Worm (Caenorhabditis elegans) whole organism, L2 larva: ENCODE measurements around the gene nlp-14.

Experiments used
- F13H6.1 ChIP-seq: sonication (generic microtip); optimal IDR thresholded peaks from 2 replicates; lab custom pipeline; 2016; ENCODE audit warnings: missing genetic modification characterization, missing compliant biosample characterization
- R02D3.7 ChIP-seq: fragments of 150-350 bp; optimal IDR thresholded peaks from 2 replicates; lab custom pipeline; 2014; ENCODE audit warnings: missing biosample characterization, missing genetic modification characterization
- blmp-1 ChIP-seq: sonication (generic microtip); optimal IDR thresholded peaks from 2 replicates; lab custom pipeline; 2017; ENCODE audit warnings: missing genetic modification characterization, mild to moderate bottlenecking, missing compliant biosample characterization, antibody characterized with exemption, moderate library complexity; ENCODE audit not compliant: insufficient read depth
- ceh-82 ChIP-seq: fragments of 150-350 bp; optimal IDR thresholded peaks from 2 replicates; lab custom pipeline; 2014; ENCODE audit warnings: missing biosample characterization, missing genetic modification characterization
- dmd-4 ChIP-seq: sonication (generic microtip); optimal IDR thresholded peaks from 2 replicates; lab custom pipeline; 2017; ENCODE audit warnings: missing biosample characterization, missing genetic modification characterization
- egl-27 ChIP-seq: sonication (generic microtip); optimal IDR thresholded peaks from 3 replicates; lab custom pipeline; 2017; ENCODE audit warnings: missing biosample characterization, missing genetic modification reagents, missing genetic modification characterization
- lin-39 ChIP-seq: fragments of 150-350 bp; optimal IDR thresholded peaks from 2 replicates; lab custom pipeline; 2014; ENCODE audit warnings: missing biosample characterization, missing genetic modification reagents, missing genetic modification characterization
- mdl-1 ChIP-seq, 2 experiments: fragments of 150-350 bp in 1 of 2; sonication (generic microtip) in 1 of 2; optimal IDR thresholded peaks; 2 replicates each; lab custom pipeline; 2017; ENCODE audit warnings: missing biosample characterization in 2 of 2, missing genetic modification characterization in 2 of 2
- nhr-25 ChIP-seq: fragments of 150-350 bp; sonication (generic microtip); optimal IDR thresholded peaks from 3 replicates; lab custom pipeline; 2014; ENCODE audit warnings: missing biosample characterization, missing genetic modification characterization
- nhr-77 ChIP-seq: fragments of 150-350 bp; optimal IDR thresholded peaks from 2 replicates; lab custom pipeline; 2014; ENCODE audit warnings: missing biosample characterization, missing genetic modification characterization
- ztf-11 ChIP-seq: sonication (generic microtip); optimal IDR thresholded peaks from 2 replicates; lab custom pipeline; 2017; ENCODE audit warnings: missing biosample characterization, missing genetic modification characterization
- ztf-4 ChIP-seq: fragments of 150-350 bp; optimal IDR thresholded peaks from 2 replicates; lab custom pipeline; 2014; ENCODE audit warnings: missing biosample characterization, missing genetic modification characterization

ce11 chrX:8882162-8882561, 37.1 kb downstream of the nlp-14 start:
- TF ChIP-seq nhr-77 (tag; lab: Kevin White, UChicago): no peak
- TF ChIP-seq ztf-11 (tag; lab: Kevin White, UChicago): no peak
- no peak for TF ChIP-seq lin-39 (tag; lab: Kevin White, UChicago)
- no peak for TF ChIP-seq mdl-1 (tag; optimal IDR thresholded peaks at IDR 0.05; lab: Kevin White, UChicago)
- no peak for TF ChIP-seq egl-27 (tag; lab: Kevin White, UChicago)
- TF ChIP-seq R02D3.7: no peak
- no peak for TF ChIP-seq F13H6.1
- TF ChIP-seq nhr-25 (tag; lab: Kevin White, UChicago): peak; percentile 59
- peak; percentile 87 for TF ChIP-seq blmp-1 (tag; lab: Kevin White, UChicago)
- TF ChIP-seq ceh-82: no peak
- TF ChIP-seq dmd-4: no peak
- no peak for TF ChIP-seq ztf-4 (tag; lab: Kevin White, UChicago)
